Worm (Caenorhabditis elegans) whole organism, mixed stage, embryonic: ENCODE data around the gene ugt-7.

Experiments used
- M03D4.4 ChIP-seq: sonication (generic microtip); optimal IDR thresholded peaks from 2 replicates; lab custom pipeline; 2017; ENCODE audit warnings: mild to moderate bottlenecking, missing genetic modification characterization, missing compliant biosample characterization
- bed-3 ChIP-seq: fragments of 200-800 bp; sonication (Bioruptor generic); optimal IDR thresholded peaks from 3 replicates; lab custom pipeline; 2018; ENCODE audit warnings: mild to moderate bottlenecking, missing genetic modification characterization, moderate library complexity, missing compliant biosample characterization
- blmp-1 ChIP-seq: fragments of 150-350 bp; optimal IDR thresholded peaks from 2 replicates; lab custom pipeline; 2014; ENCODE audit warnings: missing biosample characterization, missing genetic modification characterization
- ceh-39 ChIP-seq: fragments of 150-350 bp; optimal IDR thresholded peaks from 2 replicates; lab custom pipeline; 2014; ENCODE audit warnings: missing biosample characterization, missing genetic modification characterization
- ceh-43 ChIP-seq: fragments of 200-800 bp; sonication (Bioruptor generic); optimal IDR thresholded peaks from 2 replicates; lab custom pipeline; 2018; ENCODE audit warnings: mild to moderate bottlenecking, missing genetic modification characterization, moderate library complexity, missing compliant biosample characterization
- ces-1 ChIP-seq: fragments of 150-350 bp; optimal IDR thresholded peaks from 2 replicates; lab custom pipeline; 2014; ENCODE audit warnings: missing biosample characterization, missing genetic modification reagents, missing genetic modification characterization
- cnd-1 ChIP-seq: fragments of 200-800 bp; sonication (Bioruptor generic); optimal IDR thresholded peaks from 2 replicates; lab custom pipeline; 2018; ENCODE audit warnings: mild to moderate bottlenecking, missing genetic modification characterization, missing compliant biosample characterization
- drap-1 ChIP-seq: fragments of 200-800 bp; sonication (Bioruptor generic); optimal IDR thresholded peaks from 3 replicates; lab custom pipeline; 2018; ENCODE audit warnings: mild to moderate bottlenecking, missing genetic modification characterization, missing compliant biosample characterization
- elt-1 ChIP-seq: sonication (generic microtip); optimal IDR thresholded peaks from 2 replicates; lab custom pipeline; 2017; ENCODE audit warnings: missing genetic modification characterization, mild to moderate bottlenecking, missing compliant biosample characterization, antibody characterized with exemption, moderate library complexity, borderline replicate concordance; ENCODE audit not compliant: insufficient read depth
- elt-3 ChIP-seq: fragments of 150-350 bp; optimal IDR thresholded peaks from 2 replicates; lab custom pipeline; 2014; ENCODE audit warnings: missing biosample characterization, missing genetic modification characterization
- flh-1 ChIP-seq: fragments of 200-800 bp; sonication (Bioruptor generic); optimal IDR thresholded peaks from 2 replicates; lab custom pipeline; 2018; ENCODE audit warnings: mild to moderate bottlenecking, missing genetic modification characterization, moderate library complexity, missing compliant biosample characterization
- hlh-1 ChIP-seq: fragments of 150-350 bp; optimal IDR thresholded peaks from 2 replicates; lab custom pipeline; 2014; ENCODE audit warnings: missing biosample characterization, missing genetic modification reagents, missing genetic modification characterization
- lin-13 ChIP-seq: fragments of 150-350 bp; optimal IDR thresholded peaks from 2 replicates; lab custom pipeline; 2014; ENCODE audit warnings: missing biosample characterization, missing genetic modification characterization
- lsy-2 ChIP-seq: fragments of 150-350 bp; optimal IDR thresholded peaks from 2 replicates; lab custom pipeline; 2014; ENCODE audit warnings: missing biosample characterization, missing genetic modification characterization
- mep-1 ChIP-seq: fragments of 150-350 bp; optimal IDR thresholded peaks from 2 replicates; lab custom pipeline; 2017; ENCODE audit warnings: missing biosample characterization, missing genetic modification reagents, missing genetic modification characterization, inconsistent platforms
- mls-2 ChIP-seq: sonication (generic microtip); optimal IDR thresholded peaks from 2 replicates; lab custom pipeline; 2016; ENCODE audit warnings: mild to moderate bottlenecking, missing genetic modification characterization, moderate library complexity, missing compliant biosample characterization
- nhr-12 ChIP-seq: fragments of 150-350 bp; optimal IDR thresholded peaks from 2 replicates; lab custom pipeline; 2014; ENCODE audit warnings: missing biosample characterization, missing genetic modification characterization
- nhr-2 ChIP-seq: fragments of 150-350 bp; optimal IDR thresholded peaks from 2 replicates; lab custom pipeline; 2014; ENCODE audit warnings: missing biosample characterization, missing genetic modification characterization
- nhr-237 ChIP-seq: fragments of 150-350 bp; optimal IDR thresholded peaks from 2 replicates; lab custom pipeline; 2014; ENCODE audit warnings: missing biosample characterization, missing genetic modification characterization
- nhr-28 ChIP-seq: fragments of 150-350 bp; optimal IDR thresholded peaks from 2 replicates; lab custom pipeline; 2014; ENCODE audit warnings: missing biosample characterization, missing genetic modification characterization
- nhr-76 ChIP-seq: sonication (generic microtip); optimal IDR thresholded peaks from 2 replicates; lab custom pipeline; 2017; ENCODE audit warnings: missing biosample characterization, missing genetic modification characterization
- sem-2 ChIP-seq: fragments of 200-800 bp; sonication (Bioruptor generic); optimal IDR thresholded peaks from 2 replicates; lab custom pipeline; 2018; ENCODE audit warnings: mild to moderate bottlenecking, missing genetic modification characterization, missing compliant biosample characterization
- snpc-4 ChIP-seq: fragments of 150-350 bp; optimal IDR thresholded peaks from 2 replicates; lab custom pipeline; 2014; ENCODE audit warnings: missing biosample characterization, missing genetic modification characterization
- sptf-1 ChIP-seq: sonication (generic microtip); optimal IDR thresholded peaks from 2 replicates; lab custom pipeline; 2017; ENCODE audit warnings: mild to moderate bottlenecking, missing genetic modification characterization, moderate library complexity, missing compliant biosample characterization
- tbx-8 ChIP-seq: fragments of 200-800 bp; sonication (Bioruptor generic); optimal IDR thresholded peaks from 2 replicates; lab custom pipeline; 2018; ENCODE audit warnings: mild to moderate bottlenecking, missing genetic modification characterization, moderate library complexity, missing compliant biosample characterization
- unc-120 ChIP-seq: sonication (generic microtip); optimal IDR thresholded peaks from 2 replicates; lab custom pipeline; 2017; ENCODE audit warnings: missing genetic modification characterization, missing compliant biosample characterization; ENCODE audit not compliant: poor library complexity, severe bottlenecking
- unc-39 ChIP-seq: fragments of 150-350 bp; optimal IDR thresholded peaks from 2 replicates; lab custom pipeline; 2014; ENCODE audit warnings: missing biosample characterization, missing genetic modification characterization
- unc-62 ChIP-seq: fragments of 150-350 bp; optimal IDR thresholded peaks from 2 replicates; lab custom pipeline; 2014; ENCODE audit warnings: missing biosample characterization, missing genetic modification reagents, missing genetic modification characterization
- ztf-11 ChIP-seq: fragments of 150-350 bp; optimal IDR thresholded peaks from 2 replicates; lab custom pipeline; 2014; ENCODE audit warnings: missing biosample characterization, missing genetic modification characterization

ugt-7 gene

ce11 chrV:5018810-5019274 lies 18.5 kb upstream of the ugt-7 start, which contains the start of gene srr-4:
Gene srr-4 (plus strand): TSS chrV:5019224.
- TF ChIP-seq unc-62, result no peak
- no peak for TF ChIP-seq mls-2 (tag; lab: Kevin White, UChicago)
- no peak for TF ChIP-seq nhr-237 (tag; lab: Kevin White, UChicago)
- no peak for TF ChIP-seq sem-2 (GFP tag; lab: Kevin White, UChicago)

ce11 chrV:5018067-5018466 lies 17.7 kb upstream of the ugt-7 start:
- TF ChIP-seq blmp-1 (tag; lab: Kevin White, UChicago) (no peak), ztf-11 (no peak), elt-1 (no peak), ceh-43 (GFP tag; lab: Kevin White, UChicago) (no peak), nhr-28 (tag; lab: Kevin White, UChicago) (no peak), flh-1 (GFP tag; lab: Kevin White, UChicago) (no peak), unc-62 (no peak), snpc-4 (tag; lab: Kevin White, UChicago) (no peak), nhr-2 (tag; lab: Kevin White, UChicago) (no peak), drap-1 (no peak), M03D4.4 (tag; lab: Kevin White, UChicago) (no peak), unc-39 (no peak), ces-1 (GFP tag; lab: Kevin White, UChicago) (no peak)

ce11 chrV:5016728-5017127 lies 16.4 kb upstream of the ugt-7 start:
- TF ChIP-seq ces-1 (GFP tag; lab: Kevin White, UChicago), result peak; percentile 33
- no peak for TF ChIP-seq mls-2 (tag; lab: Kevin White, UChicago)
- no peak for TF ChIP-seq nhr-12 (tag; lab: Kevin White, UChicago)
- TF ChIP-seq, all 35 proteins: peak for 1

- no peak for TF ChIP-seq cnd-1 (tag; lab: Kevin White, UChicago)
- TF ChIP-seq snpc-4 (tag; lab: Kevin White, UChicago), result no peak
- TF ChIP-seq ztf-11, result no peak
- no peak for TF ChIP-seq mep-1 (tag; lab: Kevin White, UChicago)
- no peak for TF ChIP-seq nhr-28 (tag; lab: Kevin White, UChicago)
- no peak for TF ChIP-seq elt-3 (tag; lab: Kevin White, UChicago)
- TF ChIP-seq sptf-1 (tag; lab: Kevin White, UChicago), result no peak
- no peak for TF ChIP-seq nhr-12 (tag; lab: Kevin White, UChicago)
- no peak for TF ChIP-seq unc-62
- no peak for TF ChIP-seq M03D4.4 (tag; lab: Kevin White, UChicago)
- TF ChIP-seq sem-2 (GFP tag; lab: Kevin White, UChicago), result no peak
- TF ChIP-seq unc-120 (tag; lab: Kevin White, UChicago), result no peak
- TF ChIP-seq hlh-1 (tag; lab: Kevin White, UChicago), result no peak
- TF ChIP-seq elt-1, result no peak
- TF ChIP-seq, all 35 proteins: peak for 0
Observed at ce11 chrV:5012193-5012853, 12.0 kb upstream of the ugt-7 start, which contains the start of gene srr-6. Gene srr-6 (plus strand): TSS chrV:5012803.

ce11 chrV:5001386-5001785 lies 1.0 kb upstream of the ugt-7 start, which contains the start of gene srr-8:
Gene srr-8 (plus strand): TSS chrV:5001686.
- TF ChIP-seq drap-1 (no peak), snpc-4 (tag; lab: Kevin White, UChicago) (no peak), cnd-1 (tag; lab: Kevin White, UChicago) (no peak), tbx-8 (no peak), blmp-1 (tag; lab: Kevin White, UChicago) (no peak), ces-1 (GFP tag; lab: Kevin White, UChicago) (no peak), mls-2 (tag; lab: Kevin White, UChicago) (no peak), ceh-43 (GFP tag; lab: Kevin White, UChicago) (no peak), flh-1 (GFP tag; lab: Kevin White, UChicago) (no peak), lsy-2 (tag; lab: Kevin White, UChicago) (no peak), unc-120 (tag; lab: Kevin White, UChicago) (no peak), bed-3 (GFP tag; lab: Kevin White, UChicago) (no peak)
- TF ChIP-seq, all 35 proteins: peak for 0

- no peak for TF ChIP-seq bed-3 (GFP tag; lab: Kevin White, UChicago)
- TF ChIP-seq sptf-1 (tag; lab: Kevin White, UChicago), result no peak
- no peak for TF ChIP-seq nhr-76 (tag; lab: Kevin White, UChicago)
- no peak for TF ChIP-seq lin-13 (tag; lab: Kevin White, UChicago)
- TF ChIP-seq blmp-1 (tag; lab: Kevin White, UChicago), result no peak
- no peak for TF ChIP-seq M03D4.4 (tag; lab: Kevin White, UChicago)
- TF ChIP-seq ceh-39 (tag; lab: Kevin White, UChicago), result no peak
- no peak for TF ChIP-seq hlh-1 (tag; lab: Kevin White, UChicago)
- no peak for TF ChIP-seq cnd-1 (tag; lab: Kevin White, UChicago)
- no peak for TF ChIP-seq ceh-43 (GFP tag; lab: Kevin White, UChicago)
- TF ChIP-seq mls-2 (tag; lab: Kevin White, UChicago), result no peak
Observed at ce11 chrV:4995155-4995554, 5.2 kb downstream of the ugt-7 start, which contains the start of gene ncx-9. Gene ncx-9 (minus strand): TSS chrV:4995255.
